Worm (Caenorhabditis elegans) whole organism, midembryonic: ENCODE measurements around the gene chch-3.

ENCODE experiments used
- cog-1 ChIP-seq: sonication (generic microtip); optimal IDR thresholded peaks from 2 replicates; lab custom pipeline; 2016; ENCODE audit warnings: missing genetic modification characterization, missing compliant biosample characterization
- flt-1 ChIP-seq: fragments of 200-800 bp; sonication (Bioruptor generic); IDR thresholded peaks from 2 replicates; pipeline ENCODE4 v1.3.6; 2022; ENCODE audit warnings: missing genetic modification characterization, missing compliant biosample characterization
- klf-2 ChIP-seq: fragments of 200-800 bp; sonication (Bioruptor generic); conservative IDR thresholded peaks from 2 replicates; pipeline ENCODE4 v1.3.6; 2022; ENCODE audit warnings: missing genetic modification reagents, missing genetic modification characterization, missing compliant biosample characterization
- med-1 ChIP-seq: sonication (generic microtip); optimal IDR thresholded peaks from 2 replicates; lab custom pipeline; 2017; ENCODE audit warnings: missing genetic modification characterization, mild to moderate bottlenecking, missing compliant biosample characterization, antibody characterized with exemption, missing genetic modification reagents; ENCODE audit not compliant: insufficient read depth
- ref-1 ChIP-seq: fragments of 200-800 bp; sonication (Bioruptor generic); conservative IDR thresholded peaks from 2 replicates; pipeline ENCODE4 v1.3.6; 2022; ENCODE audit warnings: missing genetic modification reagents, missing genetic modification characterization, missing compliant biosample characterization
- tab-1 ChIP-seq: fragments of 200-800 bp; sonication (Bioruptor generic); IDR thresholded peaks from 2 replicates; pipeline ENCODE4 v1.3.6; 2022; ENCODE audit warnings: missing genetic modification characterization, missing compliant biosample characterization
- ztf-23 ChIP-seq: fragments of 200-800 bp; sonication (Bioruptor generic); IDR thresholded peaks from 2 replicates; pipeline ENCODE4 v1.3.6; 2022; ENCODE audit warnings: missing genetic modification reagents, missing genetic modification characterization, missing compliant biosample characterization
- ztf-29 ChIP-seq: fragments of 200-800 bp; sonication (Bioruptor generic); IDR thresholded peaks from 2 replicates; pipeline ENCODE4 v1.3.6; 2022; ENCODE audit warnings: missing genetic modification reagents, missing genetic modification characterization, missing compliant biosample characterization

- TF ChIP-seq ref-1 (GFP tag; lab: Robert Waterston, UW) (no peak), klf-2 (GFP tag; lab: Robert Waterston, UW) (no peak), ztf-29 (GFP tag; lab: Robert Waterston, UW) (no peak), ztf-23 (GFP tag; lab: Robert Waterston, UW) (no peak), flt-1 (no peak), med-1 (GFP tag; lab: Kevin White, UChicago) (no peak), cog-1 (no peak), tab-1 (no peak)
Observed at ce11 chrII:9403087-9403486, 13.7 kb upstream of the chch-3 start, which contains the start of gene Y51B9A.6.
